Worm (Caenorhabditis elegans): ENCODE results near the gene grd-5.

The grd-5 gene

ce11 chrV:8658577-8659362 lies 39.9 kb downstream of the grd-5 start:
- TF ChIP-seq let-607 (tag; optimal IDR thresholded peaks at IDR 0.05) (peak in 1 of 2 experiments; percentile 38), T26A5.8 (tag; optimal IDR thresholded peaks at IDR 0.05) (no peak), nhr-80 (tag; optimal IDR thresholded peaks at IDR 0.05) (peak; percentile 20), athp-1 (tag; optimal IDR thresholded peaks at IDR 0.05) (no peak), rec-8 (tag; optimal IDR thresholded peaks at IDR 0.05) (no peak), B0261.1 (tag; optimal IDR thresholded peaks at IDR 0.05) (no peak), somi-1 (GFP tag; optimal IDR thresholded peaks at IDR 0.05) (peak; percentile 39), cebp-1 (GFP tag; IDR thresholded peaks at IDR 0.05) (no peak), cebp-1 (tag; optimal IDR thresholded peaks at IDR 0.05) (peak; percentile 10), F57C9.4 (tag; optimal IDR thresholded peaks at IDR 0.05) (no peak), F33H1.4 (GFP tag; IDR thresholded peaks at IDR 0.05) (no peak)

- TF ChIP-seq gei-17 (GFP tag; optimal IDR thresholded peaks at IDR 0.05) (no peak), zfh-2 (GFP tag; conservative IDR thresholded peaks at IDR 0.05) (peak; percentile 56)
These were observed 41.6 kb downstream of the grd-5 start for ce11 chrV:8660475-8660874.

- TF ChIP-seq B0336.3 (GFP tag; IDR thresholded peaks at IDR 0.05) (no peak), snpc-4 (GFP tag; optimal IDR thresholded peaks at IDR 0.05) (no peak), snpc-4 (tag; optimal IDR thresholded peaks at IDR 0.05) (no peak), nfyb-1 (GFP tag; IDR thresholded peaks at IDR 0.05) (no peak), nhr-27 (tag; optimal IDR thresholded peaks at IDR 0.05) (no peak), dox-1 (GFP tag; IDR thresholded peaks at IDR 0.05) (peak; percentile 73), rcor-1 (GFP tag; IDR thresholded peaks at IDR 0.05) (no peak), hlh-26 (GFP tag; conservative IDR thresholded peaks at IDR 0.05) (no peak), lin-40 (tag; optimal IDR thresholded peaks at IDR 0.05) (no peak), C06A6.2 (GFP tag; conservative IDR thresholded peaks at IDR 0.05) (no peak), somi-1 (GFP tag; optimal IDR thresholded peaks at IDR 0.05) (no peak), T07F8.4 (tag; optimal IDR thresholded peaks at IDR 0.05) (no peak), B0035.1 (tag; optimal IDR thresholded peaks at IDR 0.05) (no peak), ztf-28 (GFP tag; IDR thresholded peaks at IDR 0.05) (no peak), tlf-1 (GFP tag; optimal IDR thresholded peaks at IDR 0.05) (no peak), bed-1 (GFP tag; IDR thresholded peaks at IDR 0.05) (no peak), tbp1 (GFP tag; optimal IDR thresholded peaks at IDR 0.05) (no peak), lag-1 (GFP tag; IDR thresholded peaks at IDR 0.05) (no peak), nhr-80 (tag; optimal IDR thresholded peaks at IDR 0.05) (peak; percentile 98), cebp-1 (GFP tag; IDR thresholded peaks at IDR 0.05) (no peak), cebp-1 (tag; optimal IDR thresholded peaks at IDR 0.05) (peak; percentile 48), ztf-22 (GFP tag; optimal IDR thresholded peaks at IDR 0.05) (peak; percentile 27), efl-1 (GFP tag; optimal IDR thresholded peaks at IDR 0.05) (no peak), Y53G8AR.9 (GFP tag; conservative IDR thresholded peaks at IDR 0.05) (no peak), Y67H2A.10 (GFP tag; conservative IDR thresholded peaks at IDR 0.05) (no peak), aptf-3 (GFP tag; IDR thresholded peaks at IDR 0.05) (no peak), Y95B8A.8 (GFP tag; IDR thresholded peaks at IDR 0.05) (no peak), pbrm-1 (GFP tag; IDR thresholded peaks at IDR 0.05) (no peak), hmg-1.2 (GFP tag; IDR thresholded peaks at IDR 0.05) (no peak; the same call in 1 of the 2 replicates), rpc-1 (optimal IDR thresholded peaks at IDR 0.05) (no peak), rpc-1 (tag; optimal IDR thresholded peaks at IDR 0.05) (no peak), madf-3 (GFP tag; IDR thresholded peaks at IDR 0.05) (no peak), lsy-27 (tag; optimal IDR thresholded peaks at IDR 0.05; ENCODE audit: borderline replicate concordance, insufficient read depth) (no peak), mel-28 (tag; optimal IDR thresholded peaks at IDR 0.05; ENCODE audit: borderline replicate concordance) (no peak), let-607 (tag; optimal IDR thresholded peaks at IDR 0.05) (no peak)
These were observed 42.6 kb downstream of the grd-5 start for ce11 chrV:8661241-8661954.
